Worm (Caenorhabditis elegans) whole organism, L3 larva: ENCODE results near the gene ZK697.1.

Source experiments
- R02D3.7 ChIP-seq: fragments of 150-350 bp; optimal IDR thresholded peaks from 2 replicates; lab custom pipeline; 2014; ENCODE audit warnings: missing biosample characterization, missing genetic modification characterization
- ZK546.5 ChIP-seq: sonication (generic microtip); optimal IDR thresholded peaks from 2 replicates; lab custom pipeline; 2017; ENCODE audit warnings: missing biosample characterization, missing genetic modification characterization
- aly-2 ChIP-seq: fragments of 150-350 bp; optimal IDR thresholded peaks from 2 replicates; lab custom pipeline; 2014; ENCODE audit warnings: missing biosample characterization, missing genetic modification characterization
- ama-1 ChIP-seq: fragments of 150-350 bp; optimal IDR thresholded peaks from 2 replicates; lab custom pipeline; 2018
- ceh-28 ChIP-seq: fragments of 150-350 bp; optimal IDR thresholded peaks from 2 replicates; lab custom pipeline; 2014; ENCODE audit warnings: missing biosample characterization, missing genetic modification reagents, missing genetic modification characterization
- ceh-82 ChIP-seq: fragments of 150-350 bp; optimal IDR thresholded peaks from 2 replicates; lab custom pipeline; 2014; ENCODE audit warnings: missing biosample characterization, missing genetic modification characterization
- ceh-9 ChIP-seq: sonication (generic microtip); optimal IDR thresholded peaks from 2 replicates; lab custom pipeline; 2018; ENCODE audit warnings: missing biosample characterization, missing genetic modification characterization
- daf-12 ChIP-seq: fragments of 150-350 bp; optimal IDR thresholded peaks from 2 replicates; lab custom pipeline; 2014; ENCODE audit warnings: missing biosample characterization, missing genetic modification reagents, missing genetic modification characterization
- egl-27 ChIP-seq: sonication (generic microtip); optimal IDR thresholded peaks from 4 replicates; lab custom pipeline; 2017; ENCODE audit warnings: missing biosample characterization, missing genetic modification reagents, missing genetic modification characterization
- elt-2 ChIP-seq: sonication (generic microtip); optimal IDR thresholded peaks from 2 replicates; lab custom pipeline; 2016; ENCODE audit warnings: missing genetic modification reagents, mild to moderate bottlenecking, missing genetic modification characterization, missing compliant biosample characterization
- eor-1 ChIP-seq, 2 experiments: fragments of 150-350 bp; optimal IDR thresholded peaks; 2 replicates each; lab custom pipeline; 2014 to 2018; ENCODE audit warnings: missing biosample characterization in 2 of 2, missing genetic modification characterization in 2 of 2
- fkh-10 ChIP-seq: sonication (generic microtip); optimal IDR thresholded peaks from 2 replicates; lab custom pipeline; 2017; ENCODE audit warnings: missing biosample characterization, missing genetic modification reagents, missing genetic modification characterization
- fkh-2 ChIP-seq: fragments of 150-350 bp; optimal IDR thresholded peaks from 2 replicates; lab custom pipeline; 2014; ENCODE audit warnings: missing biosample characterization, missing genetic modification reagents, missing genetic modification characterization
- fos-1 ChIP-seq: fragments of 150-350 bp; optimal IDR thresholded peaks from 2 replicates; lab custom pipeline; 2014; ENCODE audit warnings: missing biosample characterization, missing genetic modification characterization
- hmg-11 ChIP-seq: sonication (generic microtip); optimal IDR thresholded peaks from 2 replicates; lab custom pipeline; 2016; ENCODE audit warnings: missing genetic modification characterization, missing compliant biosample characterization
- jun-1 ChIP-seq: fragments of 150-350 bp; optimal IDR thresholded peaks from 2 replicates; lab custom pipeline; 2014; ENCODE audit warnings: missing biosample characterization, missing genetic modification reagents, missing genetic modification characterization
- lin-15B ChIP-seq: fragments of 150-350 bp; optimal IDR thresholded peaks from 2 replicates; lab custom pipeline; 2014; ENCODE audit warnings: missing biosample characterization, missing genetic modification characterization
- lin-39 ChIP-seq: fragments of 150-350 bp; optimal IDR thresholded peaks from 2 replicates; lab custom pipeline; 2018; ENCODE audit warnings: missing biosample characterization, missing genetic modification reagents, missing genetic modification characterization
- lsy-12 ChIP-seq: sonication (generic microtip); optimal IDR thresholded peaks from 2 replicates; lab custom pipeline; 2016; ENCODE audit warnings: mild to moderate bottlenecking, missing genetic modification characterization, missing compliant biosample characterization
- mdl-1 ChIP-seq: fragments of 150-350 bp; optimal IDR thresholded peaks from 2 replicates; lab custom pipeline; 2014; ENCODE audit warnings: missing biosample characterization, missing genetic modification characterization
- nfya-1 ChIP-seq: sonication (generic microtip); optimal IDR thresholded peaks from 2 replicates; lab custom pipeline; 2017; ENCODE audit warnings: missing genetic modification characterization, mild to moderate bottlenecking, missing compliant biosample characterization, antibody characterized with exemption, moderate library complexity; ENCODE audit not compliant: insufficient read depth
- nhr-11 ChIP-seq: fragments of 150-350 bp; optimal IDR thresholded peaks from 2 replicates; lab custom pipeline; 2014; ENCODE audit warnings: missing biosample characterization, missing genetic modification characterization
- nhr-12 ChIP-seq: fragments of 150-350 bp; optimal IDR thresholded peaks from 2 replicates; lab custom pipeline; 2014; ENCODE audit warnings: missing biosample characterization, missing genetic modification characterization
- nhr-237 ChIP-seq: fragments of 150-350 bp; optimal IDR thresholded peaks from 2 replicates; lab custom pipeline; 2014; ENCODE audit warnings: missing biosample characterization, missing genetic modification characterization
- nhr-25 ChIP-seq: sonication (generic microtip); optimal IDR thresholded peaks from 2 replicates; lab custom pipeline; 2017; ENCODE audit warnings: missing biosample characterization, missing genetic modification characterization
- nhr-67 ChIP-seq: fragments of 150-350 bp; optimal IDR thresholded peaks from 2 replicates; lab custom pipeline; 2014; ENCODE audit warnings: missing biosample characterization, missing genetic modification characterization
- nhr-76 ChIP-seq: fragments of 150-350 bp; sonication (generic microtip); optimal IDR thresholded peaks from 5 replicates; lab custom pipeline; 2014; ENCODE audit warnings: missing biosample characterization, missing genetic modification characterization
- pha-4 ChIP-seq: fragments of 150-350 bp; optimal IDR thresholded peaks from 2 replicates; lab custom pipeline; 2014; ENCODE audit warnings: missing biosample characterization, missing genetic modification reagents, missing genetic modification characterization
- pqm-1 ChIP-seq: fragments of 150-350 bp; optimal IDR thresholded peaks from 2 replicates; lab custom pipeline; 2017; ENCODE audit warnings: missing biosample characterization, missing genetic modification characterization, inconsistent platforms
- sea-2 ChIP-seq: fragments of 150-350 bp; sonication (generic microtip); optimal IDR thresholded peaks from 4 replicates; lab custom pipeline; 2014; ENCODE audit warnings: missing biosample characterization, missing genetic modification reagents, missing genetic modification characterization
- skn-1 ChIP-seq: fragments of 150-350 bp; optimal IDR thresholded peaks from 2 replicates; lab custom pipeline; 2014; ENCODE audit warnings: missing biosample characterization, missing genetic modification characterization
- snpc-4 ChIP-seq: fragments of 150-350 bp; optimal IDR thresholded peaks from 2 replicates; lab custom pipeline; 2014; ENCODE audit warnings: missing biosample characterization, missing genetic modification characterization
- tbx-2 ChIP-seq: sonication (generic microtip); optimal IDR thresholded peaks from 2 replicates; lab custom pipeline; 2016; ENCODE audit warnings: mild to moderate bottlenecking, missing genetic modification characterization, missing compliant biosample characterization
- unc-39 ChIP-seq: sonication (generic microtip); optimal IDR thresholded peaks from 4 replicates; lab custom pipeline; 2017; ENCODE audit warnings: missing biosample characterization, missing genetic modification characterization
- unc-62 ChIP-seq: fragments of 150-350 bp; sonication (generic microtip); optimal IDR thresholded peaks from 4 replicates; lab custom pipeline; 2014; ENCODE audit warnings: missing biosample characterization, missing genetic modification reagents, missing genetic modification characterization
- zag-1 ChIP-seq: fragments of 150-350 bp; optimal IDR thresholded peaks from 2 replicates; lab custom pipeline; 2014; ENCODE audit warnings: missing biosample characterization, missing genetic modification characterization
- ztf-4 ChIP-seq: fragments of 150-350 bp; optimal IDR thresholded peaks from 2 replicates; lab custom pipeline; 2014; ENCODE audit warnings: missing biosample characterization, missing genetic modification characterization

ZK697.1 gene

DNA sequence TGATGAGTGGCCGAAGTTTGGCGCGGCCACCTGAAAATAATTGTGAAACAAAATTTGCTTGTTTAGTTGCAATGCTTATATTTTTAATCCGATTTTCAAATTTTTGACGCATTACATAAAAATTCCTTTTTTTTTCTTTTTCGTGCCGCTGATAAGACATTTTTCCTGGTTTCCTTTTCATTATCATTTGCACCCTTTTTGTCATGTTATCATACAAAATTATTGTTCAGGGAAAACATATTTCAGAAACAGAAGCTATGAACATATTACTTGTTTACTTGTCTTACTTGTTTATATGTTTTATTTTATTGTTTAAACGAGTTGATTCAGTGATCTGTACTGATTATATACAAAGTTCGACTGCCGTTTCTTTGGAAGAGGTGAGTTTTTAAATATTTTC lies 8.1 kb downstream of the ZK697.1 start, which contains the start of gene clec-205:
Gene clec-205, plus strand, starts transcription at position 212 of the 400 bp plus-strand sequence.
- TF ChIP-seq tbx-2 (tag; lab: Kevin White, UChicago): no peak
- peak; percentile 60 for TF ChIP-seq elt-2
- TF ChIP-seq ceh-9 (tag; lab: Kevin White, UChicago): no peak
- TF ChIP-seq ama-1 (lab: Kevin White, UChicago): no peak
- TF ChIP-seq pqm-1 (tag; lab: Kevin White, UChicago): no peak
- no peak for TF ChIP-seq nhr-76

DNA sequence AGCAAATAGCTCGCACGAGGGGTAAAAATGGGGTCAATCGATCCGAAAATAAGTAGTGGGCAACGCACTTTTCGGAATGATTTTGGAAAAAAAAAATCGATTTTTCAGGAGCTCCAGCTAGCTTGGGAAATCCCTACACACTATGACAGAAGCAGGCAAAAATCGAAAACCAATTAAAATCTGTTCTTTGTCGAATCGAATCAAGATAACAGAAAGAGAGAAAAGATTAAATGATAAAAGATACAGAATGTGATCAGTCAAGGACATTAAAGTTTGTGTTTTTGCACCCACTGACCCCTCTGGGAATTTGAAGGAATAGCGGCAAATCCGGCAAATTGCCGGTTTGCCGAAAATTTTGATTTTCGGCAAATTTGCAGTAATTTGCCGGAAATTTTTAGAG lies 14.8 kb downstream of the ZK697.1 start:
- TF ChIP-seq eor-1 (tag; optimal IDR thresholded peaks at IDR 0.05; lab: Kevin White, UChicago) (no peak), R02D3.7 (no peak), egl-27 (tag; lab: Kevin White, UChicago) (no peak), nhr-76 (no peak), ztf-4 (tag; lab: Kevin White, UChicago) (no peak), fkh-10 (no peak), unc-62 (GFP tag; lab: Kevin White, UChicago) (no peak)

DNA sequence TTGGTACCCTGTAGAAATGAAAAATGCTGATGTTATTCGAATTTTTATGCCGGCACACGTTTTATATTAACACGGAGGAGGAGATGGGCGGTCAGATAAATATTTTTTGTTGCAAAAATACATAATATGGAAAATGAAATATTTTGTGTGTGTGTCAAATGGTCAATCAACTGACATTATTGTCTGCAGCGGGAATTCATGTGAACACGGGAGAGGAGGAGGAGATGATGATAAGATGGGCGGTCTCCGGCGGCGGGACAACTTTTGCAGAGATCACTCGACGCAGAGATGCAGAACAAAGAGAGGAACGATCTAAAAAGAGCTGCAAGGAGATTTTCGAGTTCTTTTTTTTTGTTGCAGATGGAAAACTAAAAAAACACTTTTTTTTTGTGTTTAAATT lies 19.1 kb downstream of the ZK697.1 start, which contains the start of gene dhs-13:
Gene dhs-13, minus strand, starts transcription at position 8 of the 400 bp plus-strand sequence.
- TF ChIP-seq elt-2 (peak; percentile 52), nhr-25 (no peak), pha-4 (tag; lab: Kevin White, UChicago) (peak; percentile 47), lin-15B (tag; lab: Kevin White, UChicago) (peak; percentile 36)

DNA sequence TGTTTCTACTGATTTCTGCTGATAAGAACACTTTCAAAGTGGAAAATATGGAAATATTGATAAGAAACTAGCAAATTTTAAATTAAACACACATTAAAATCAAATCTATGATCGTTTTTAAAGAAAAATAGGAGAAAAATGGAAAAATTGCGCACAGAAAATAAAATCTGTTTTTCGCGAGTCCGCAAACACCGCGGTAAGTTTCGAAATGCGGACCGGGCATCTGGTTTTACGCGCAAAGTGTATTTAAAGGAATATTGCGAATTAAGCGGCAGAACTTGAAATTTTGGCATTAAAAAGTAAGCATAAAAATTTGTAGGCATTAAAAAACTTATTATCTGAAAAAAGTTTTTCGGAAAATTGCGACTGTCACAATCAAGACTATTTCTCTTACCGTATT lies 20.5 kb downstream of the ZK697.1 start:
- TF ChIP-seq nfya-1 (tag; lab: Kevin White, UChicago): peak; percentile 22
- TF ChIP-seq hmg-11 (tag; lab: Kevin White, UChicago): peak; percentile 32
- no peak for TF ChIP-seq pqm-1 (tag; lab: Kevin White, UChicago)
- peak; percentile 27 for TF ChIP-seq elt-2

DNA sequence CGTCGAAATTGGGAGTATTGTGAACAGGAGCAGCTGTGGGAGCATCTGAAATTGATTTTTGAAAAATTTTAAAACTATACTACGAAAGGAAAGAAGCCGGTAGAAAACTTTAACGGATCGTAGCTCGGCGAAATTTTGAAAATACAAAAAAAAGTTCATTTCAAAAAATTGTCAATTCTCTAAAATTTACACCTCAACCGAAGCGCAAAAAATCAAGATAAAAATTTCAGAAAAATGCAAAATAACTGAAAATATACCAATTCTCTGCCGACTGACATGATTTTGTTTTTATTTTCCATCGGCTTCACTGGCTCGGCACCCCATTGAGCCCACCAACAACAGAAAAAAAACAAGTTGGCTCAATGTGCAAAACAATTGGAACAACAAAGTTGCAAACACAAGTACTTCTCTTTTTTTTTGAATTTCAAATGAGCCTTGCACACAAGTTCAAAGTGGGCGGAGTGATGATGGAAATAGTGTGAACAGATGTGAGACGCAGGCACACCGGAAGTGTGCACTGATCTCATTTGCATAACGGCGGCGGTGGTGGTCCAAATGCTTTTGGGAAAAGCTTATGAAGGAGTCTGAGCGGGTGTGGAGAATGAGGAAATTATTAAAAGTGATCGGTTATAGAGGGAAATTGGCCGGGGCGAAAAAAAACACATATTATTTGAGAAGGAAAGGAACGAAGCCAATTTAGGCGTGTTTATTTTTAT lies 22.4 kb downstream of the ZK697.1 start, which contains the start of gene F36H9.7:
Gene F36H9.7, minus strand, starts transcription at position 51 of the 716 bp plus-strand sequence.
- TF ChIP-seq tbx-2 (tag; lab: Kevin White, UChicago) (no peak), lin-15B (tag; lab: Kevin White, UChicago) (no peak), hmg-11 (tag; lab: Kevin White, UChicago) (no peak), fos-1 (tag; lab: Kevin White, UChicago) (no peak), ama-1 (lab: Kevin White, UChicago) (no peak), nhr-237 (tag; lab: Kevin White, UChicago) (no peak), nhr-67 (tag; lab: Kevin White, UChicago) (no peak), ZK546.5 (tag; lab: Kevin White, UChicago) (no peak), lin-39 (tag; lab: Kevin White, UChicago) (no peak), ceh-28 (tag; lab: Kevin White, UChicago) (no peak), lsy-12 (tag; lab: Kevin White, UChicago) (no peak), mdl-1 (tag; lab: Kevin White, UChicago) (no peak), elt-2 (no peak), jun-1 (no peak), R02D3.7 (no peak), nhr-11 (tag; lab: Kevin White, UChicago) (no peak), snpc-4 (tag; lab: Kevin White, UChicago) (no peak), eor-1 (tag; optimal IDR thresholded peaks at IDR 0.05; lab: Kevin White, UChicago) (no peak), sea-2 (GFP tag; lab: Kevin White, UChicago) (no peak)

DNA sequence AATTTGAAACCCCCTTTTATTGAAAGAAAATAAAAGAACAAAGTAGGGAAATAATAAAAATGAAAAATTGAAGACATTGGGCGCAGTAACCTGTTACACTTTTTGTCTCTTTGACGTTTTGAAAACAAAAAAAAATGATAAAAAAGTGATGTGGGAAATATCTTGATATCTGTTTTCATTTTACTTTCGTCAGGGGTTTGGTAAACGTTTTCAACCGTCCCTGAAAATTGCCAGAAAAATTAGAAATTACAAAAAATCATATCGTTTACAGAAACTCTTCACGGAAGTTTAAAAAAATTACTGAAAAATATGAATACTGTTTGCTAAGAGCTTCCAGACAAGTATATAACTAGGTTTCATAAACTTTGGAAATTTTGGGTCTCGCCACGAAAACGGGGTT lies 26.5 kb downstream of the ZK697.1 start, which contains the start of gene F36H9.4:
Gene F36H9.4, minus strand, starts transcription at position 101 of the 400 bp plus-strand sequence.
- TF ChIP-seq pqm-1 (tag; lab: Kevin White, UChicago) (no peak), eor-1 (tag; optimal IDR thresholded peaks at IDR 0.05; lab: Kevin White, UChicago) (no peak), unc-62 (GFP tag; lab: Kevin White, UChicago) (no peak), unc-39 (tag; lab: Kevin White, UChicago) (no peak), ceh-82 (tag; lab: Kevin White, UChicago) (no peak), ztf-4 (tag; lab: Kevin White, UChicago) (no peak), zag-1 (tag; lab: Kevin White, UChicago) (no peak), nhr-67 (tag; lab: Kevin White, UChicago) (no peak), daf-12 (tag; lab: Kevin White, UChicago) (no peak), fkh-2 (tag; lab: Kevin White, UChicago) (no peak), R02D3.7 (no peak), lsy-12 (tag; lab: Kevin White, UChicago) (no peak), egl-27 (tag; lab: Kevin White, UChicago) (no peak), nhr-12 (tag; lab: Kevin White, UChicago) (no peak), ceh-9 (tag; lab: Kevin White, UChicago) (no peak), sea-2 (GFP tag; lab: Kevin White, UChicago) (no peak), aly-2 (tag; lab: Kevin White, UChicago) (no peak), skn-1 (tag; lab: Kevin White, UChicago) (no peak), nhr-11 (tag; lab: Kevin White, UChicago) (no peak)
